Worm (Caenorhabditis elegans) whole organism, young adult: Measurements from ENCODE around the gene str-209.

Experiments
- Y79H2A.3 ChIP-seq: fragments of 200-800 bp; sonication (Bioruptor generic); conservative IDR thresholded peaks from 2 replicates; pipeline ENCODE4 v1.3.6; 2022; ENCODE audit warnings: missing genetic modification reagents, missing genetic modification characterization, missing compliant biosample characterization
- ama-1 ChIP-seq, 3 experiments: fragments of 150-350 bp in 1 of 3; sonication (generic microtip) in 2 of 3; optimal IDR thresholded peaks; 2 replicates each; lab custom pipeline; 2014 to 2018; ENCODE audit warnings: missing biosample characterization in 2 of 3, missing genetic modification characterization in 2 of 3, missing genetic modification reagents in 2 of 3
- attf-5 ChIP-seq: fragments of 200-800 bp; sonication (Bioruptor generic); optimal IDR thresholded peaks from 2 replicates; lab custom pipeline; 2018; ENCODE audit warnings: mild to moderate bottlenecking, missing genetic modification characterization, missing compliant biosample characterization
- lir-1 ChIP-seq: fragments of 200-800 bp; sonication (Bioruptor generic); conservative IDR thresholded peaks from 2 replicates; pipeline ENCODE4 v1.3.6; 2022; ENCODE audit warnings: missing genetic modification reagents, missing genetic modification characterization, missing compliant biosample characterization
- repo-1 ChIP-seq: sonication (generic microtip); optimal IDR thresholded peaks from 2 replicates; lab custom pipeline; 2017; ENCODE audit warnings: mild to moderate bottlenecking, missing genetic modification characterization, missing compliant biosample characterization
- sea-2 ChIP-seq: fragments of 200-800 bp; sonication (Bioruptor generic); IDR thresholded peaks from 2 replicates; pipeline ENCODE4 v1.3.6; 2022; ENCODE audit warnings: missing genetic modification characterization, missing compliant biosample characterization
- snpc-4 ChIP-seq, 5 experiments: fragments of 150-350 bp in 1 of 5; sonication (generic microtip) in 4 of 5; optimal IDR thresholded peaks; 2 replicates each; lab custom pipeline; 2014 to 2018; ENCODE audit warnings: missing genetic modification characterization in 5 of 5, missing biosample characterization in 3 of 5, antibody characterized with exemption in 2 of 5, mild to moderate bottlenecking in 2 of 5, missing compliant biosample characterization in 2 of 5, missing genotype in 2 of 5, moderate library complexity in 2 of 5, missing genetic modification reagents in 1 of 5
- unc-62 ChIP-seq: fragments of 150-350 bp; optimal IDR thresholded peaks from 2 replicates; lab custom pipeline; 2014; ENCODE audit warnings: missing biosample characterization, missing genetic modification reagents, missing genetic modification characterization
- xnd-1 ChIP-seq: sonication (generic microtip); optimal IDR thresholded peaks from 2 replicates; lab custom pipeline; 2016; ENCODE audit warnings: missing genotype, missing genetic modification reagents, missing genetic modification characterization, missing compliant biosample characterization

DNA sequence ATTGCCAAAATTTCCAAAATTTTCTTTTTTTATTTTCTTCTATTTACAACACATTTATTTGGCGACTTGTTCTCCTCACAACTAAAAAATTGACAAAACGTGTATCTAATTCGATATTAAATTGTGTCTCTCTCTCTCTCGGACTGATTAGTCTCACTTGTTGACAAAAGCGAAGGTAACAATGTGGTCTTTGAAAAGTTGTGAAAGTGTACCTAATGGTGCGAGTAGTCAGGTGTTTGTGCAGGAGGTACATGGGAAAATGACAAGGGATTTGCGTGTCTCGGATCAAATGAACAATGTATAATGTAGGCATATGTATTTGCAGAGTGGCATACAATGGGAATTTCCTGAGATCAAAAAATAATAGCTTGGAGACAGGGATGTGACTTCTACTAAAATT, 20.8 kb downstream of the str-209 start:
- no peak for TF ChIP-seq sea-2 (GFP tag; lab: Robert Waterston, UW)
- no peak for TF ChIP-seq attf-5 (GFP tag; lab: Kevin White, UChicago)
- no peak for TF ChIP-seq snpc-4 (GFP tag; optimal IDR thresholded peaks at IDR 0.05; lab: Kevin White, UChicago)
- TF ChIP-seq snpc-4 (tag; optimal IDR thresholded peaks at IDR 0.05; lab: Kevin White, UChicago), result no peak
- TF ChIP-seq unc-62 (GFP tag; lab: Kevin White, UChicago), result no peak
- no peak for TF ChIP-seq xnd-1
- TF ChIP-seq ama-1 (optimal IDR thresholded peaks at IDR 0.05; lab: Kevin White, UChicago), result no peak
- TF ChIP-seq ama-1 (GFP tag; optimal IDR thresholded peaks at IDR 0.05; lab: Kevin White, UChicago), result no peak
- no peak for TF ChIP-seq repo-1 (tag; lab: Kevin White, UChicago)
- no peak for TF ChIP-seq Y79H2A.3 (GFP tag; lab: Robert Waterston, UW)
- no peak for TF ChIP-seq lir-1
